Fruit fly (Drosophila melanogaster): Measurements from ENCODE around the gene CG15143.

CG15143 gene

dm6 chr2L:17492680-17493079, 31.7 kb downstream of the CG15143 start:
- TF ChIP-seq CG15336 (GFP tag; IDR thresholded peaks at IDR 0.05): peak; percentile 49; the same call in 1 of the 2 replicates
- TF ChIP-seq CG10631 (GFP tag; optimal IDR thresholded peaks at IDR 0.05): no peak
- TF ChIP-seq Ets96B (tag; optimal IDR thresholded peaks at IDR 0.05): no peak
- peak; percentile 89 for TF ChIP-seq CG32006 (GFP tag; optimal IDR thresholded peaks at IDR 0.05)
- TF ChIP-seq acj6 (GFP tag; optimal IDR thresholded peaks at IDR 0.05): peak; percentile 16
- peak; percentile 65 for TF ChIP-seq CG8119 (GFP tag; IDR thresholded peaks at IDR 0.05)
- TF ChIP-seq CG6808 (GFP tag; optimal IDR thresholded peaks at IDR 0.05): no peak

DNA sequence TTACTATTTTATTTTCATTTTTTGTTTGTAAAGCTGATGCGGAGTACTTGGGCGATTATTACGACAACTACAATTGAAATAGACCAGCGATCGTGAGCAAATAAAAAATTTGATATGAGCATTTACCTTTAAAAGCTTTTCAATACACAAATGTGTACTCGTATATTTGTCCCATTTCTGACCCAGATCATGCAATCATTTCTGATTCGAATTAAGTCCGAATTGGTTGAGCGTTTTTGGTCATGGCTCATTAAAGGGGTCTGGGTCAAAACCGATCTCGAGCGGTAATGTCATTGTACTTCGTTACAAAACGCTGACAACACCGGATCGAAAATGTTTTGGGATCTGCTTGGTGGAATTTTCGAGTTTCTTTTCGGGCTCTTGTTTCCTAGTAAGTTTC, 38.1 kb downstream of the CG15143 start, which contains the start of gene CG43220:
Gene CG43220, plus strand, starts transcription at position 301 of the 400 bp plus-strand sequence.
- TF ChIP-seq CG31627 (GFP tag; optimal IDR thresholded peaks at IDR 0.05) (no peak), Hr38 (GFP tag; optimal IDR thresholded peaks at IDR 0.05) (no peak), CG16779 (tag; optimal IDR thresholded peaks at IDR 0.05) (no peak), CG4318 (GFP tag; optimal IDR thresholded peaks at IDR 0.05) (no peak), Met (GFP tag; optimal IDR thresholded peaks at IDR 0.05) (no peak), CG8632 (GFP tag; optimal IDR thresholded peaks at IDR 0.05) (no peak), CG7368 (GFP tag; optimal IDR thresholded peaks at IDR 0.05) (no peak), achi (GFP tag; optimal IDR thresholded peaks at IDR 0.05) (no peak), CG6792 (GFP tag; optimal IDR thresholded peaks at IDR 0.05) (no peak), ss (GFP tag; optimal IDR thresholded peaks at IDR 0.05) (no peak), CG6163 (GFP tag; IDR thresholded peaks at IDR 0.05) (no peak), CG3032 (tag; optimal IDR thresholded peaks at IDR 0.05) (no peak), CG6276 (GFP tag; optimal IDR thresholded peaks at IDR 0.05) (no peak), Smox (GFP tag; optimal IDR thresholded peaks at IDR 0.05) (no peak), spab (GFP tag; optimal IDR thresholded peaks at IDR 0.05) (no peak)

DNA sequence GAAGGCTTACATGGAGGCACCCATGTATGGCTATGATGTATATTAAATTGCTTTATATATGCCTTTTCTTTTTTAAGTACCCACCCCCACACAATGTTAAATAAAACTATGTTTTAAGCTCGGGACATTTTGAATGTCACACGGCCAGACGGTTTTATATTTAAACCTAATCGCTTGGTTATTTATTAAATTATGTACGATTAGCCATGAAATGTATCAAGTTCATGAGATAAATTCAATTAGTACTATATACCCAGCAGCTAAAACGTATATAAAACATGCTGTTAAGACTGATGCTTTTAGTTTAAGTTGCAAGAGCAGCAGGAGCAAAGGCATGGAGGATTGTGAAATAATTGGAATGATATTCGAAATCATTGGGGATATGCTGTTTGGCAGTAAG, 38.9 kb downstream of the CG15143 start, which contains the start of the genes CG43221 and CG43645:
Gene CG43221, plus strand, starts transcription at position 301 of the 400 bp plus-strand sequence.
Gene CG43645, plus strand, starts transcription at position 301 of the 400 bp plus-strand sequence.
- no peak for TF ChIP-seq Blimp-1 (GFP tag; optimal IDR thresholded peaks at IDR 0.05)

DNA sequence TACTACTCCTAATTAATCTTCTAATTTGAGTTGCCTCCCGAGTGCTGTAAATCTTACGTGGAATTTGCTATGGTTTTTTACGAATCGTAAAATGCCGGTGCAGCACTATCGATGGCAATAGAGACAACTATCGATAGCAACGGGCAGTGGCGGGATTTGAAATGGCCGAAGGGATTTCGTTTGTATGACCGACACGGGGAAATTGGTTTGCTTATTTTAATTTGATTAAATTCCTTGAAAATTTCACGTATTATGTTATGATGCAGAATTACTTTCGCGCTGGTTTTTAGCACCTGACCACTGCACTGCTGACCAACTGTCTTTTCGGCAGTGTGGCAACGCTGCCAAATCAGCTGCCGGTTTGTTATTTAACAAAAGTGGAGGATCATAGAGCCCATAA, 40.2 kb downstream of the CG15143 start, which contains the start of the genes GCS2beta and CG5131:
Gene GCS2beta, minus strand, starts transcription at position 134 of the 400 bp plus-strand sequence.
Gene CG5131, plus strand, starts transcription at position 328 of the 400 bp plus-strand sequence.
- TF ChIP-seq CG3032 (tag; optimal IDR thresholded peaks at IDR 0.05) (peak; percentile 87), cyc (GFP tag; optimal IDR thresholded peaks at IDR 0.05) (peak; percentile 96), Eip93F (GFP tag; optimal IDR thresholded peaks at IDR 0.05) (no peak), svp (GFP tag) (peak; percentile 97), Met (GFP tag; optimal IDR thresholded peaks at IDR 0.05) (peak; percentile 89), dac (GFP tag; optimal IDR thresholded peaks at IDR 0.05) (peak; percentile 93), Lpt (GFP tag; optimal IDR thresholded peaks at IDR 0.05) (peak; percentile 81), dsx (GFP tag; optimal IDR thresholded peaks at IDR 0.05; ENCODE audit: poor library complexity, severe bottlenecking) (peak; percentile 61), Blimp-1 (GFP tag; optimal IDR thresholded peaks at IDR 0.05) (peak; percentile 37), CG6163 (GFP tag; IDR thresholded peaks at IDR 0.05) (peak; percentile 92), CG10669 (GFP tag; optimal IDR thresholded peaks at IDR 0.05) (peak; percentile 81), OdsH (GFP tag; optimal IDR thresholded peaks at IDR 0.05) (peak; percentile 95), CG34406 (GFP tag; optimal IDR thresholded peaks at IDR 0.05) (peak; percentile 82), CG4318 (GFP tag; optimal IDR thresholded peaks at IDR 0.05) (peak; percentile 89), CG8632 (GFP tag; optimal IDR thresholded peaks at IDR 0.05) (peak; percentile 82), salr (GFP tag; optimal IDR thresholded peaks at IDR 0.05) (peak; percentile 85 to 86), net (GFP tag; optimal IDR thresholded peaks at IDR 0.05) (peak; percentile 92), CG11902 (GFP tag; optimal IDR thresholded peaks at IDR 0.05) (peak; percentile 95), CG6808 (GFP tag; optimal IDR thresholded peaks at IDR 0.05) (peak; percentile 58), Sox102F (GFP tag; optimal IDR thresholded peaks at IDR 0.05) (peak; percentile 88), Smox (GFP tag; optimal IDR thresholded peaks at IDR 0.05) (peak; percentile 90), CG11294 (GFP tag; IDR thresholded peaks at IDR 0.05) (peak; percentile 88), CG8319 (GFP tag; optimal IDR thresholded peaks at IDR 0.05) (peak; percentile 91), Gug (GFP tag; IDR thresholded peaks at IDR 0.05) (peak; percentile 91), CG6854 (GFP tag; optimal IDR thresholded peaks at IDR 0.05) (peak; percentile 53), CG3919 (GFP tag; optimal IDR thresholded peaks at IDR 0.05) (peak; percentile 94), spab (GFP tag; optimal IDR thresholded peaks at IDR 0.05) (peak; percentile 61), fd85E (GFP tag; optimal IDR thresholded peaks at IDR 0.05) (peak; percentile 61), fkh (GFP tag; optimal IDR thresholded peaks at IDR 0.05) (no peak), CG32006 (GFP tag; optimal IDR thresholded peaks at IDR 0.05) (peak; percentile 93), CG15336 (GFP tag; IDR thresholded peaks at IDR 0.05) (peak; percentile 85), Eip78C (GFP tag) (peak; percentile 96), ss (GFP tag; optimal IDR thresholded peaks at IDR 0.05) (no peak)
